Worm (Caenorhabditis elegans) whole organism, L1 larva: ENCODE data around the gene apl-1.

Experiments used
- egl-13 ChIP-seq: sonication (generic microtip); optimal IDR thresholded peaks from 2 replicates; lab custom pipeline; 2016; ENCODE audit warnings: missing genotype, missing genetic modification reagents, missing genetic modification characterization, missing compliant biosample characterization
- fkh-10 ChIP-seq: sonication (generic microtip); optimal IDR thresholded peaks from 2 replicates; lab custom pipeline; 2017; ENCODE audit warnings: missing biosample characterization, missing genetic modification reagents, missing genetic modification characterization
- mep-1 ChIP-seq: fragments of 150-350 bp; optimal IDR thresholded peaks from 2 replicates; lab custom pipeline; 2014; ENCODE audit warnings: missing biosample characterization, missing genetic modification characterization
- skn-1 ChIP-seq: fragments of 150-350 bp; optimal IDR thresholded peaks from 2 replicates; lab custom pipeline; 2014; ENCODE audit warnings: missing biosample characterization, missing genetic modification characterization

DNA sequence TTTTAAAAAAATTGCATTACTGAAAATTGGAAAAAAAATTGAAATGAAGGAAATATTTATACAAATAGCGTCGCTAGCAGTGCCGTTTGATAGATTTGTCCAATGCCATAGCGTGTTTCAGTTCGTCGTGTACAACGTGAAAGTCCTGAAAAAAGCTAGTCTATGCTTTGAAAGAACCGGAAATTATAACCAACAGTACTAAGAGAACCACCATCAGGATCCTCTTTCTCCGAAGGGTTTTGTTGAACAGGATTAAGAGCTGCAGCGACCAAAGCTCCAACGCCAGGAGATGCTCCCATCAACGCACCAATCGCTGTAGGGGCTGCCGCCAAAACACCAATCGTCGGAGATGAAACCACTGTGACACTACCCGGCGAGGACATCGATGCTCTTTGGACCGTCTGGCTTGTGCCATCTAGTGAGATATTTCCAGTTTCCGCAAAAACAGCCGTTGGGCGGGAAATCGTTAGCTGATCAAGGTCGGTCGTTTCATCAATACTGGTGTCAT lies 10.4 kb downstream of the apl-1 start:
- TF ChIP-seq mep-1 (no peak), skn-1 (tag; lab: Kevin White, UChicago) (no peak), egl-13 (tag; lab: Kevin White, UChicago) (no peak), fkh-10 (GFP tag; lab: Kevin White, UChicago) (no peak)
